Fruit fly (Drosophila melanogaster) whole organism: ENCODE data around the gene dachs.

ENCODE experiments used
- CG8478 ChIP-seq: fragments of >200 bp; optimal IDR thresholded peaks from 2 replicates; lab custom pipeline; 2018; ENCODE audit warnings: inconsistent platforms
- Dll ChIP-seq: fragments of >200 bp; optimal IDR thresholded peaks from 2 replicates; lab custom pipeline; 2017
- EcR ChIP-seq, 2 experiments: fragments of >200 bp; optimal IDR thresholded peaks; 2 replicates each; lab custom pipeline; 2017; ENCODE audit warnings: missing biosample characterization in 2 of 2, missing genetic modification characterization in 2 of 2, missing genetic modification reagents in 2 of 2
- pan ChIP-seq: fragments of >200 bp; optimal IDR thresholded peaks from 2 replicates; lab custom pipeline; 2017
- psq ChIP-seq: fragments of >200 bp; optimal IDR thresholded peaks from 2 replicates; lab custom pipeline; 2017
- usp ChIP-seq: fragments of >200 bp; optimal IDR thresholded peaks from 2 replicates; lab custom pipeline; 2017; ENCODE audit warnings: missing biosample characterization, missing genetic modification characterization, mixed read lengths

DNA sequence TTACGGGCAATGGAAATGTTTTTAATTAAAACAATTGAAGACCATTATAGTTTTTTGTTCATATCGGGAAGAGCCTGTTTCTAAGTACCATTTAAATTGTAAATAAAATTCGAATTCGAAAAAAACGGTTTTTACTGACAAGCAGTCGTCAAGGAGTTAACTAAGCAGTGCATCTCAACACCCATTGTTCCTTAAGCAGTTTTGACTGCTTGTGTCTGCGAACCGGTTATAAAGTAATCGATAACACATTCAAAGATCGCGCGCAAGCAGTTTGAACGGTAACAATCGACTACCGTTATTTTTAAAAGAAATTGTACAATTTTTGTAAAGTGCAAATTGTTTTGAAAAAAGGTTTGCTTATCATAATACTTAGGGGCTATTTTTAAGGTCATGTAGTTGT lies 11.4 kb downstream of the dachs start:
- no peak for TF ChIP-seq Dll (lab: Kevin White, UChicago)
- TF ChIP-seq psq, result no peak
- no peak for TF ChIP-seq EcR (GFP tag; optimal IDR thresholded peaks at IDR 0.05; lab: Kevin White, UChicago)
- no peak for TF ChIP-seq CG8478 (lab: Kevin White, UChicago)
- TF ChIP-seq usp (GFP tag; lab: Kevin White, UChicago), result no peak
- no peak for TF ChIP-seq pan
